Worm (Caenorhabditis elegans) whole organism, young adult: ENCODE results near the gene pap-2.

Experiments
- C06A6.2 ChIP-seq: fragments of 200-800 bp; sonication (Bioruptor generic); conservative IDR thresholded peaks from 2 replicates; pipeline ENCODE4 v1.3.6; 2022; ENCODE audit warnings: missing genetic modification characterization, missing compliant biosample characterization
- F23B12.7 ChIP-seq: sonication (generic microtip); optimal IDR thresholded peaks from 2 replicates; lab custom pipeline; 2017; ENCODE audit warnings: missing genetic modification characterization, mild to moderate bottlenecking, missing compliant biosample characterization, antibody characterized with exemption, moderate library complexity; ENCODE audit not compliant: insufficient read depth
- F37B4.10 ChIP-seq: fragments of 200-800 bp; sonication (Bioruptor generic); IDR thresholded peaks from 2 replicates; pipeline ENCODE4 v1.3.6; 2022; ENCODE audit warnings: missing genetic modification characterization, missing compliant biosample characterization
- F57C9.4 ChIP-seq: sonication (generic microtip); optimal IDR thresholded peaks from 2 replicates; lab custom pipeline; 2017; ENCODE audit warnings: mild to moderate bottlenecking, missing genetic modification characterization, missing compliant biosample characterization
- K11D2.4 ChIP-seq: fragments of 200-800 bp; sonication (Bioruptor generic); IDR thresholded peaks from 2 replicates; pipeline ENCODE4 v1.3.6; 2022; ENCODE audit warnings: missing genetic modification reagents, missing genetic modification characterization, missing compliant biosample characterization
- Y56A3A.18 ChIP-seq: fragments of 200-800 bp; sonication (Bioruptor generic); IDR thresholded peaks from 2 replicates; pipeline ENCODE4 v1.3.6; 2022; ENCODE audit warnings: missing genetic modification reagents, missing genetic modification characterization, missing compliant biosample characterization
- ZK185.1 ChIP-seq: sonication (generic microtip); optimal IDR thresholded peaks from 2 replicates; lab custom pipeline; 2016; ENCODE audit warnings: mild to moderate bottlenecking, missing genetic modification characterization, missing compliant biosample characterization; ENCODE audit not compliant: poor library complexity, severe bottlenecking
- akir-1 ChIP-seq: fragments of 200-800 bp; sonication (Bioruptor generic); optimal IDR thresholded peaks from 2 replicates; lab custom pipeline; 2018; ENCODE audit warnings: mild to moderate bottlenecking, missing genetic modification characterization, moderate library complexity, missing compliant biosample characterization
- atf-7 ChIP-seq: sonication (generic microtip); optimal IDR thresholded peaks from 2 replicates; lab custom pipeline; 2017; ENCODE audit warnings: mild to moderate bottlenecking, missing genetic modification characterization, missing compliant biosample characterization
- athp-1 ChIP-seq: sonication (generic microtip); optimal IDR thresholded peaks from 2 replicates; lab custom pipeline; 2017; ENCODE audit warnings: mild to moderate bottlenecking, missing genetic modification characterization, missing compliant biosample characterization
- attf-3 ChIP-seq: fragments of 200-800 bp; sonication (Bioruptor generic); conservative IDR thresholded peaks from 2 replicates; pipeline ENCODE4 v1.3.6; 2022; ENCODE audit warnings: missing genetic modification reagents, missing genetic modification characterization, missing compliant biosample characterization
- bed-2 ChIP-seq: fragments of 200-800 bp; sonication (Bioruptor generic); IDR thresholded peaks from 2 replicates; pipeline ENCODE4 v1.3.6; 2022; ENCODE audit warnings: missing genetic modification reagents, missing genetic modification characterization, missing compliant biosample characterization
- cebp-1 ChIP-seq, 2 experiments: fragments of 200-800 bp in 1 of 2; sonication (Bioruptor generic) in 1 of 2; sonication (generic microtip) in 1 of 2; IDR thresholded peaks in 1 of 2; optimal IDR thresholded peaks in 1 of 2; 2 replicates each; pipeline versions ENCODE4 v1.3.6 to Lab custom; 2017 to 2022; ENCODE audit warnings: missing compliant biosample characterization in 2 of 2, missing genetic modification characterization in 2 of 2, mild to moderate bottlenecking in 1 of 2, missing genetic modification reagents in 1 of 2, moderate library complexity in 1 of 2
- ceh-100 ChIP-seq: fragments of 200-800 bp; sonication (Bioruptor generic); IDR thresholded peaks from 2 replicates; pipeline ENCODE4 v1.3.6; 2022; ENCODE audit warnings: missing genetic modification reagents, missing genetic modification characterization, missing compliant biosample characterization
- dpl-1 ChIP-seq: fragments of 150-350 bp; optimal IDR thresholded peaks from 2 replicates; lab custom pipeline; 2014; ENCODE audit warnings: missing biosample characterization, missing genetic modification reagents, missing genetic modification characterization
- egrh-3 ChIP-seq: fragments of 200-800 bp; sonication (Bioruptor generic); IDR thresholded peaks from 2 replicates; pipeline ENCODE4 v1.3.6; 2022; ENCODE audit warnings: missing genetic modification reagents, missing genetic modification characterization, missing compliant biosample characterization
- ekl-4 ChIP-seq: fragments of 200-800 bp; sonication (Bioruptor generic); IDR thresholded peaks from 2 replicates; pipeline ENCODE4 v1.3.6; 2022; ENCODE audit warnings: missing genetic modification reagents, missing genetic modification characterization, missing compliant biosample characterization
- gei-17 ChIP-seq: fragments of 200-800 bp; sonication (Bioruptor generic); optimal IDR thresholded peaks from 2 replicates; lab custom pipeline; 2018; ENCODE audit warnings: mild to moderate bottlenecking, missing genetic modification characterization, missing compliant biosample characterization
- him-1 ChIP-seq: sonication (generic microtip); optimal IDR thresholded peaks from 2 replicates; lab custom pipeline; 2016; ENCODE audit warnings: missing genotype, missing genetic modification reagents, missing genetic modification characterization, missing compliant biosample characterization
- hlh-12 ChIP-seq: sonication (generic microtip); optimal IDR thresholded peaks from 2 replicates; lab custom pipeline; 2016; ENCODE audit warnings: missing genetic modification characterization, missing compliant biosample characterization
- hrde-1 ChIP-seq: sonication (generic microtip); optimal IDR thresholded peaks from 2 replicates; lab custom pipeline; 2016; ENCODE audit warnings: missing genetic modification characterization, mild to moderate bottlenecking, missing compliant biosample characterization, moderate library complexity, missing genotype, missing genetic modification reagents, borderline replicate concordance
- hsf-1 ChIP-seq: fragments of 200-800 bp; sonication (Bioruptor generic); IDR thresholded peaks from 2 replicates; pipeline ENCODE4 v1.3.6; 2022; ENCODE audit warnings: missing genetic modification reagents, missing genetic modification characterization, missing compliant biosample characterization
- lin-35 ChIP-seq, 3 experiments: fragments of 150-350 bp in 2 of 3; sonication (generic microtip) in 1 of 3; optimal IDR thresholded peaks; 2 replicates each; lab custom pipeline; 2014 to 2018; ENCODE audit warnings: missing biosample characterization in 3 of 3, missing genetic modification characterization in 3 of 3, missing genetic modification reagents in 3 of 3
- lsy-27 ChIP-seq: sonication (generic microtip); optimal IDR thresholded peaks from 2 replicates; lab custom pipeline; 2017; ENCODE audit warnings: missing genetic modification characterization, mild to moderate bottlenecking, missing compliant biosample characterization, antibody characterized with exemption, missing genotype, borderline replicate concordance; ENCODE audit not compliant: insufficient read depth
- madf-3 ChIP-seq: fragments of 200-800 bp; sonication (Bioruptor generic); IDR thresholded peaks from 2 replicates; pipeline ENCODE4 v1.3.6; 2022; ENCODE audit warnings: missing genetic modification reagents, missing genetic modification characterization, missing compliant biosample characterization
- madf-6 ChIP-seq: fragments of 200-800 bp; sonication (Bioruptor generic); IDR thresholded peaks from 2 replicates; pipeline ENCODE4 v1.3.6; 2022; ENCODE audit warnings: missing genetic modification reagents, missing genetic modification characterization, missing compliant biosample characterization
- nfyb-1 ChIP-seq: fragments of 200-800 bp; sonication (Bioruptor generic); IDR thresholded peaks from 2 replicates; pipeline ENCODE4 v1.3.6; 2022; ENCODE audit warnings: missing genetic modification reagents, missing genetic modification characterization, missing compliant biosample characterization
- nhr-80 ChIP-seq: sonication (generic microtip); optimal IDR thresholded peaks from 2 replicates; lab custom pipeline; 2016; ENCODE audit warnings: missing genetic modification characterization, missing compliant biosample characterization
- nhr-90 ChIP-seq: sonication (generic microtip); optimal IDR thresholded peaks from 2 replicates; lab custom pipeline; 2016; ENCODE audit warnings: missing genotype, mild to moderate bottlenecking, missing genetic modification characterization, missing compliant biosample characterization
- rcor-1 ChIP-seq: fragments of 200-800 bp; sonication (Bioruptor generic); IDR thresholded peaks from 2 replicates; pipeline ENCODE4 v1.3.6; 2022; ENCODE audit warnings: missing genetic modification reagents, missing genetic modification characterization, missing compliant biosample characterization
- repo-1 ChIP-seq: sonication (generic microtip); optimal IDR thresholded peaks from 2 replicates; lab custom pipeline; 2017; ENCODE audit warnings: mild to moderate bottlenecking, missing genetic modification characterization, missing compliant biosample characterization
- rpc-1 ChIP-seq, 2 experiments: fragments of 150-350 bp in 1 of 2; sonication (generic microtip) in 1 of 2; optimal IDR thresholded peaks; 2 replicates each; lab custom pipeline; 2014 to 2018; ENCODE audit warnings: missing biosample characterization in 1 of 2, missing genetic modification characterization in 1 of 2, missing genetic modification reagents in 1 of 2, missing genotype in 1 of 2
- snpc-3.4 ChIP-seq: sonication (generic microtip); optimal IDR thresholded peaks from 2 replicates; lab custom pipeline; 2017; ENCODE audit warnings: missing genetic modification characterization, mild to moderate bottlenecking, missing compliant biosample characterization, antibody characterized with exemption, moderate library complexity, missing genotype, missing genetic modification reagents
- zim-3 ChIP-seq: sonication (generic microtip); optimal IDR thresholded peaks from 2 replicates; lab custom pipeline; 2017; ENCODE audit warnings: mild to moderate bottlenecking, missing genetic modification characterization, moderate library complexity, missing compliant biosample characterization
- ztf-3 ChIP-seq: fragments of 200-800 bp; sonication (Bioruptor generic); optimal IDR thresholded peaks from 2 replicates; lab custom pipeline; 2018; ENCODE audit warnings: mild to moderate bottlenecking, missing genetic modification characterization, missing compliant biosample characterization

pap-2 gene

ce11 chrII:9600022-9600722 lies 9.0 kb downstream of the pap-2 start:
- TF ChIP-seq nhr-80, result peak; percentile 34
- no peak for TF ChIP-seq C06A6.2

ce11 chrII:9597516-9598047 lies 11.6 kb downstream of the pap-2 start, which contains the start of gene mrpl-53:
Gene mrpl-53 (plus strand): TSS chrII:9597622.
- TF ChIP-seq nhr-90 (tag; lab: Kevin White, UChicago) (no peak), madf-6 (0 out of 2 replicates have a peak, but pooled peaks have one; percentile 43), madf-3 (GFP tag; lab: Robert Waterston, UW) (0 out of 2 replicates have a peak, but pooled peaks have one; percentile 29), K11D2.4 (GFP tag; lab: Robert Waterston, UW) (0 out of 2 replicates have a peak, but pooled peaks have one; percentile 27), hrde-1 (tag; lab: Kevin White, UChicago) (no peak), repo-1 (tag; lab: Kevin White, UChicago) (peak; percentile 55), rpc-1 (optimal IDR thresholded peaks at IDR 0.05; lab: Kevin White, UChicago) (no peak), rpc-1 (tag; optimal IDR thresholded peaks at IDR 0.05; lab: Kevin White, UChicago) (no peak), cebp-1 (GFP tag; IDR thresholded peaks at IDR 0.05; lab: Robert Waterston, UW) (no peak; the same call in 1 of the 2 replicates), cebp-1 (tag; optimal IDR thresholded peaks at IDR 0.05; lab: Kevin White, UChicago) (peak; percentile 19), ceh-100 (GFP tag; lab: Robert Waterston, UW) (no peak), attf-3 (0 out of 2 replicates have a peak, but pooled peaks have one; percentile 9), athp-1 (tag; lab: Kevin White, UChicago) (peak; percentile 6), ZK185.1 (tag; lab: Kevin White, UChicago) (peak; percentile 15), ekl-4 (GFP tag; lab: Robert Waterston, UW) (no peak), egrh-3 (GFP tag; lab: Robert Waterston, UW) (no peak), nfyb-1 (GFP tag; lab: Robert Waterston, UW) (peak; percentile 71; the same call in 1 of the 2 replicates), ztf-3 (GFP tag; lab: Kevin White, UChicago) (no peak), lin-35 (GFP tag; optimal IDR thresholded peaks at IDR 0.05; lab: Kevin White, UChicago) (peak in 1 of 3 experiments; percentile 44)

ce11 chrII:9596401-9596800 lies 12.8 kb downstream of the pap-2 start, which contains the start of gene E02H1.6:
Gene E02H1.6 (plus strand): TSS chrII:9596701.
- TF ChIP-seq Y56A3A.18 (GFP tag; lab: Robert Waterston, UW) (no peak), atf-7 (tag; lab: Kevin White, UChicago) (no peak), rcor-1 (GFP tag; lab: Robert Waterston, UW) (no peak), gei-17 (GFP tag; lab: Kevin White, UChicago) (no peak), him-1 (tag; lab: Kevin White, UChicago) (no peak), snpc-3.4 (tag; lab: Kevin White, UChicago) (no peak), dpl-1 (GFP tag; lab: Kevin White, UChicago) (no peak), F57C9.4 (tag; lab: Kevin White, UChicago) (no peak), akir-1 (GFP tag; lab: Kevin White, UChicago) (no peak), F23B12.7 (no peak), lsy-27 (tag; lab: Kevin White, UChicago) (no peak), hsf-1 (GFP tag; lab: Robert Waterston, UW) (no peak), hlh-12 (tag; lab: Kevin White, UChicago) (no peak), F37B4.10 (GFP tag; lab: Robert Waterston, UW) (no peak), zim-3 (tag; lab: Kevin White, UChicago) (no peak), nhr-90 (tag; lab: Kevin White, UChicago) (no peak), bed-2 (GFP tag; lab: Robert Waterston, UW) (no peak)
